Fruit fly (Drosophila melanogaster) whole organism, wandering third instar larva: ENCODE data around the gene CG9547.

Experiments used
- CG9705 ChIP-seq: fragments of 200-800 bp; sonication (Bioruptor generic); optimal IDR thresholded peaks from 2 replicates; lab custom pipeline; 2018; ENCODE audit warnings: missing biosample characterization, mild to moderate bottlenecking, missing genetic modification characterization
- Hr78 ChIP-seq: fragments of >200 bp; optimal IDR thresholded peaks from 2 replicates; lab custom pipeline; 2017; ENCODE audit warnings: missing biosample characterization, missing genetic modification characterization
- dsf ChIP-seq: sonication (Bioruptor generic); optimal IDR thresholded peaks from 2 replicates; lab custom pipeline; 2016; ENCODE audit warnings: missing biosample characterization, missing genetic modification characterization, borderline replicate concordance
- pan ChIP-seq: fragments of >200 bp; optimal IDR thresholded peaks from 2 replicates; lab custom pipeline; 2017
- psq ChIP-seq: fragments of 200-800 bp; sonication (Bioruptor generic); optimal IDR thresholded peaks from 3 replicates; lab custom pipeline; 2017; ENCODE audit warnings: missing biosample characterization, mild to moderate bottlenecking, missing genetic modification characterization, moderate library complexity

- TF ChIP-seq psq (no peak), pan (lab: Kevin White, UChicago) (no peak), Hr78 (GFP tag; lab: Kevin White, UChicago) (no peak), dsf (GFP tag; lab: Kevin White, UChicago) (no peak), CG9705 (GFP tag; lab: Kevin White, UChicago) (no peak)
Observed at dm6 chr2L:6449753-6450152, 44.6 kb downstream of the CG9547 start.
